Comparison of ENCODE assay signal across 2 fruit fly cellular contexts in the genomic region with DNA sequence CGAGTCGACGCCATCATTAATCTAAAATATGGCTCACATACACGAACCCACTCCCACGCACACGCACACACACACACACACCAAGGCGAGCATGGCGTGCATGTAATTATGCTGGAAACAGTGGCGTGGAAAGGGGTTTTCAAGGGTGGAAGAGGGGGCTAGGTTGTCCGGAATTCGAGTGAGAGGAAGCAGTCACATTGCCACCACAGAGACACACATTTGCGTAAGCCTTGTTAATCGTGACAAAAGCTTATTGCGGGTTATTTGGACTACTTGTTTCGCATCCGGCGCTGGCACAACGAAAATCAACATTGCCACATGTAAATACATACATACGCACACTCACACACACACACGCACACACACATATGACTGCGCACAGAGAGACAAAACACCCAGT.
TF ChIP-seq lines count a peak whose summit lies in the region.

No protein-coding gene starts in this region.

- TF ChIP-seq CTCF in whole organism, embryonic (GFP tag; optimal IDR thresholded peaks at IDR 0.05; lab: Kevin White, UChicago) = no peak

TF ChIP-seq in whole organism, embryonic, 481 proteins besides CTCF, POLR2A, EP300 and RAD21:
- TF ChIP-seq CG34376 (GFP tag; optimal IDR thresholded peaks at IDR 0.05; lab: Kevin White, UChicago) = no peak
- no peak for TF ChIP-seq sima (GFP tag; optimal IDR thresholded peaks at IDR 0.05; lab: Kevin White, UChicago)
- TF ChIP-seq gt (GFP tag; IDR thresholded peaks at IDR 0.05; lab: Robert Waterston, UW) = no peak
- TF ChIP-seq ara (GFP tag; IDR thresholded peaks at IDR 0.05; lab: Robert Waterston, UW) = no peak
- peak; percentile 6 for TF ChIP-seq CG18599 (GFP tag; optimal IDR thresholded peaks at IDR 0.05; lab: Kevin White, UChicago)
- TF ChIP-seq dati (GFP tag; IDR thresholded peaks at IDR 0.05; lab: Robert Waterston, UW) = no peak
- no peak for TF ChIP-seq hth (optimal IDR thresholded peaks at IDR 0.05; lab: Kevin White, UChicago)
- no peak for TF ChIP-seq CG1832 (GFP tag; optimal IDR thresholded peaks at IDR 0.05; lab: Kevin White, UChicago)
- TF ChIP-seq CG9797 (GFP tag; optimal IDR thresholded peaks at IDR 0.05; lab: Kevin White, UChicago) = no peak
- TF ChIP-seq NfI (GFP tag; optimal IDR thresholded peaks at IDR 0.05; lab: Kevin White, UChicago) = no peak
- no peak for TF ChIP-seq wor (GFP tag; IDR thresholded peaks at IDR 0.05; lab: Robert Waterston, UW)
- no peak for TF ChIP-seq CG17359 (tag; optimal IDR thresholded peaks at IDR 0.05; lab: Kevin White, UChicago)
- TF ChIP-seq Oaz (GFP tag; IDR thresholded peaks at IDR 0.05; lab: Robert Waterston, UW) = no peak
- TF ChIP-seq sim (GFP tag; IDR thresholded peaks at IDR 0.05; lab: Robert Waterston, UW) = no peak
- no peak for TF ChIP-seq CG13287 (GFP tag; IDR thresholded peaks at IDR 0.05; lab: Robert Waterston, UW; ENCODE audit: partially characterized antibody)
- TF ChIP-seq CG11695 (GFP tag; IDR thresholded peaks at IDR 0.05; lab: Robert Waterston, UW) = no peak
- TF ChIP-seq CG14710 (tag; optimal IDR thresholded peaks at IDR 0.05; lab: Kevin White, UChicago) = no peak
- TF ChIP-seq Hsf (GFP tag; optimal IDR thresholded peaks at IDR 0.05; lab: Kevin White, UChicago) = no peak
- peak; percentile 65 for TF ChIP-seq mirr (GFP tag; optimal IDR thresholded peaks at IDR 0.05; lab: Kevin White, UChicago)
- TF ChIP-seq prd (optimal IDR thresholded peaks at IDR 0.05; lab: Kevin White, UChicago) = no peak
- 0 out of 3 replicates have a peak, but pooled peaks have one; percentile 4 for TF ChIP-seq prd (GFP tag; IDR thresholded peaks at IDR 0.05; lab: Robert Waterston, UW)
- no peak for TF ChIP-seq E2f1 (GFP tag; IDR thresholded peaks at IDR 0.05; lab: Robert Waterston, UW)
- TF ChIP-seq eve (GFP tag; optimal IDR thresholded peaks at IDR 0.05; lab: Kevin White, UChicago) = no peak
- TF ChIP-seq unc-4 (GFP tag; IDR thresholded peaks at IDR 0.05; lab: Robert Waterston, UW; ENCODE audit: partially characterized antibody) = no peak
- no peak for TF ChIP-seq gem (tag; optimal IDR thresholded peaks at IDR 0.05; lab: Kevin White, UChicago)
- TF ChIP-seq Kr (GFP tag; optimal IDR thresholded peaks at IDR 0.05; lab: Kevin White, UChicago) = no peak
- peak; percentile 78 for TF ChIP-seq Ets65A (GFP tag; lab: Kevin White, UChicago)
- no peak for TF ChIP-seq CG17912 (GFP tag; optimal IDR thresholded peaks at IDR 0.05; lab: Kevin White, UChicago)
- no peak for TF ChIP-seq zfh2 (GFP tag; optimal IDR thresholded peaks at IDR 0.05; lab: Kevin White, UChicago)
- 0 out of 4 replicates have a peak, but pooled peaks have one; percentile 10 for TF ChIP-seq chinmo (GFP tag; IDR thresholded peaks at IDR 0.05; lab: Robert Waterston, UW; ENCODE audit: partially characterized antibody)
- TF ChIP-seq HLH54F (GFP tag; optimal IDR thresholded peaks at IDR 0.05; lab: Kevin White, UChicago) = no peak
- no peak for TF ChIP-seq Nf-YC (tag; optimal IDR thresholded peaks at IDR 0.05; lab: Kevin White, UChicago)
- TF ChIP-seq CG34422 (GFP tag; IDR thresholded peaks at IDR 0.05; lab: Robert Waterston, UW) = 0 out of 3 replicates have a peak, but pooled peaks have one; percentile 12
- TF ChIP-seq CG3847 (GFP tag; IDR thresholded peaks at IDR 0.05; lab: Robert Waterston, UW) = no peak
- TF ChIP-seq ab (GFP tag; optimal IDR thresholded peaks at IDR 0.05; lab: Kevin White, UChicago) = no peak
- no peak for TF ChIP-seq bab2 (GFP tag; optimal IDR thresholded peaks at IDR 0.05; lab: Kevin White, UChicago)
- no peak for TF ChIP-seq gsb-n (tag; optimal IDR thresholded peaks at IDR 0.05; lab: Kevin White, UChicago)
- no peak for TF ChIP-seq Jarid2 (GFP tag; optimal IDR thresholded peaks at IDR 0.05; lab: Kevin White, UChicago)
- peak; percentile 13 for TF ChIP-seq cg (GFP tag; optimal IDR thresholded peaks at IDR 0.05; lab: Kevin White, UChicago)
- no peak for TF ChIP-seq CG1647 (GFP tag; optimal IDR thresholded peaks at IDR 0.05; lab: Kevin White, UChicago)
- TF ChIP-seq abd-A (tag; optimal IDR thresholded peaks at IDR 0.05; lab: Kevin White, UChicago) = peak; percentile 79

TF ChIP-seq in whole organism, wandering third instar larva, 38 proteins besides CTCF, POLR2A, EP300 and RAD21:
- TF ChIP-seq Dfd (GFP tag; optimal IDR thresholded peaks at IDR 0.05; lab: Kevin White, UChicago) (peak; percentile 88), dl (GFP tag; optimal IDR thresholded peaks at IDR 0.05; lab: Kevin White, UChicago; ENCODE audit: insufficient read depth in 1 of 2, partially characterized antibody in 2 of 2) (no peak)

Comparison
In these comparisons a context has a peak if more than half of its experiments do, and no peak if none do; other contexts are left out.
1. Of the 10 proteins assayed by ChIP-seq in both whole organism, embryonic and whole organism, wandering third instar larva: peak only in whole organism, embryonic: none; only in whole organism, wandering third instar larva: Dfd; in both: none; in neither: 9.